Worm (Caenorhabditis elegans): ENCODE data around the gene cht-4.

cht-4 gene

ce11 chrIII:1612974-1613568, 44.2 kb downstream of the cht-4 start:
- TF ChIP-seq pag-3 (tag; optimal IDR thresholded peaks at IDR 0.05; ENCODE audit: borderline replicate concordance, insufficient read depth) (no peak), ets-5 (GFP tag; IDR thresholded peaks at IDR 0.05) (no peak), C16A3.4 (tag; optimal IDR thresholded peaks at IDR 0.05) (no peak), nhr-90 (tag; optimal IDR thresholded peaks at IDR 0.05; ENCODE audit: poor library complexity) (no peak)

- TF ChIP-seq nhr-11 (tag; optimal IDR thresholded peaks at IDR 0.05) (no peak), zip-4 (GFP tag; optimal IDR thresholded peaks at IDR 0.05) (no peak)
Measured at ce11 chrIII:1610938-1611337, 46.3 kb downstream of the cht-4 start.

DNA sequence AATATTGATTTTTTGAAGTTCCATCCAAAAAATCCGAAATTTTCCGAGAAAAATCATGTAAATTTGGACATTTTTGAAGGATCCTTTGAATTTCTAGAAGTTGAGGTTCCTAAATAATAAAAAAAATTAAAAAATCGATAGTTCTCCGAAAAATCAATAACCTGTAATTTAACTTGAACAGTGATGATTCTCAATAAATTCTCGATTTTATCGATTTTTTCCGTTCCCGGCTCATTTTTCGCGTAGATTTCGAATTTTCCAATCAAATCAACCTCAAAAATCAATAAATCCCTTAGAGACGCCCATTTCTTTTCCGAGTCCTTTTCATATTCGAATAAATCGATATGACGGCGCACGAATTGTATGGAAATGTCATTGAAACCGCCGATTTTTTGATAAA, 49.6 kb downstream of the cht-4 start:
- TF ChIP-seq efl-1 (optimal IDR thresholded peaks at IDR 0.05) (no peak), efl-1 (GFP tag; optimal IDR thresholded peaks at IDR 0.05 in 1 of 2) (peak in 1 of 2 experiments; percentile 9), nhr-85 (tag) (no peak), hlh-4 (tag; optimal IDR thresholded peaks at IDR 0.05) (no peak)

ce11 chrIII:1604514-1604976, 52.7 kb downstream of the cht-4 start, which contains the start of gene Y22D7AL.6:
Y22D7AL.6 (plus strand) TSS chrIII:1604926.
- peak in 1 of 2 experiments; percentile 21 for TF ChIP-seq mdl-1 (tag; optimal IDR thresholded peaks at IDR 0.05)
- TF ChIP-seq fos-1 (tag; optimal IDR thresholded peaks at IDR 0.05): no peak
- no peak for TF ChIP-seq ceh-90 (tag; optimal IDR thresholded peaks at IDR 0.05)
- peak in 1 of 2 experiments; percentile 8 for TF ChIP-seq lin-35 (GFP tag; optimal IDR thresholded peaks at IDR 0.05)
- TF ChIP-seq hlh-4 (tag; optimal IDR thresholded peaks at IDR 0.05): no peak
- no peak for TF ChIP-seq nhr-76 (tag; optimal IDR thresholded peaks at IDR 0.05)
- no peak for TF ChIP-seq Y116A8C.19 (tag; optimal IDR thresholded peaks at IDR 0.05; ENCODE audit: borderline replicate concordance)
- peak; percentile 49 for TF ChIP-seq nhr-71 (tag; optimal IDR thresholded peaks at IDR 0.05)
- TF ChIP-seq ztf-4 (tag; optimal IDR thresholded peaks at IDR 0.05): no peak
- no peak for TF ChIP-seq unc-98 (GFP tag; IDR thresholded peaks at IDR 0.05)
- TF ChIP-seq unc-62 (GFP tag; optimal IDR thresholded peaks at IDR 0.05): no peak
- TF ChIP-seq snpc-4 (tag; optimal IDR thresholded peaks at IDR 0.05): no peak
- TF ChIP-seq ztf-11 (tag; optimal IDR thresholded peaks at IDR 0.05): peak in 1 of 2 experiments; percentile 14
- TF ChIP-seq sox-4 (tag; optimal IDR thresholded peaks at IDR 0.05): no peak
- TF ChIP-seq mef-2 (tag; optimal IDR thresholded peaks at IDR 0.05): no peak
- TF ChIP-seq rnt-1 (tag; optimal IDR thresholded peaks at IDR 0.05): peak; percentile 26
- peak; percentile 11 for TF ChIP-seq elt-2 (tag; optimal IDR thresholded peaks at IDR 0.05)
- TF ChIP-seq nhr-85 (tag): peak; percentile 89
- no peak for TF ChIP-seq C16A3.4 (tag; optimal IDR thresholded peaks at IDR 0.05)
- no peak for TF ChIP-seq lin-13 (GFP tag; optimal IDR thresholded peaks at IDR 0.05)
- peak in 1 of 2 experiments; percentile 7 for TF ChIP-seq efl-1 (optimal IDR thresholded peaks at IDR 0.05)
- TF ChIP-seq efl-1 (GFP tag; optimal IDR thresholded peaks at IDR 0.05 in 1 of 2): peak in 1 of 2 experiments; percentile 36
- no peak for TF ChIP-seq nhr-84 (tag; optimal IDR thresholded peaks at IDR 0.05)
- TF ChIP-seq xbp-1 (tag; optimal IDR thresholded peaks at IDR 0.05): peak; percentile 36
- TF ChIP-seq lin-14 (GFP tag; optimal IDR thresholded peaks at IDR 0.05): peak; percentile 4
- TF ChIP-seq nhr-12 (tag; optimal IDR thresholded peaks at IDR 0.05): no peak
- no peak for TF ChIP-seq fkh-10 (GFP tag; optimal IDR thresholded peaks at IDR 0.05)
- no peak for TF ChIP-seq aha-1 (tag; optimal IDR thresholded peaks at IDR 0.05)
- peak; percentile 46 for TF ChIP-seq nhr-90 (tag; optimal IDR thresholded peaks at IDR 0.05; ENCODE audit: poor library complexity)
- peak; percentile 13 for TF ChIP-seq dsc-1 (tag; optimal IDR thresholded peaks at IDR 0.05)
- peak; percentile 13 for TF ChIP-seq fkh-8 (tag; optimal IDR thresholded peaks at IDR 0.05)
- TF ChIP-seq vab-15 (tag; optimal IDR thresholded peaks at IDR 0.05): no peak
- no peak for TF ChIP-seq pax-3 (tag; optimal IDR thresholded peaks at IDR 0.05)
- TF ChIP-seq zag-1 (tag; optimal IDR thresholded peaks at IDR 0.05): no peak
- TF ChIP-seq grh-1 (GFP tag; IDR thresholded peaks at IDR 0.05): no peak
- no peak for TF ChIP-seq sup-37 (GFP tag; optimal IDR thresholded peaks at IDR 0.05)
- peak; percentile 25 to 51 for TF ChIP-seq lsy-2 (tag; optimal IDR thresholded peaks at IDR 0.05)
- peak; percentile 60 for TF ChIP-seq nhr-47 (tag; optimal IDR thresholded peaks at IDR 0.05)
- TF ChIP-seq sptf-1 (tag; optimal IDR thresholded peaks at IDR 0.05): no peak
- no peak for TF ChIP-seq aly-2 (tag; optimal IDR thresholded peaks at IDR 0.05)
- no peak for TF ChIP-seq F16B12.6 (tag; optimal IDR thresholded peaks at IDR 0.05)
- TF ChIP-seq ceh-63 (GFP tag; optimal IDR thresholded peaks at IDR 0.05): no peak
